Worm (Caenorhabditis elegans) whole organism, L4 larva: ENCODE measurements around the gene let-92.
A peak's percentile ranks its signal among the peaks of the same experiment; 100 is the strongest.

Source experiments
- D1046.2 ChIP-seq: fragments of 200-800 bp; sonication (Bioruptor generic); IDR thresholded peaks from 2 replicates; pipeline ENCODE4 v1.3.6; 2022; ENCODE audit warnings: missing genetic modification characterization, missing compliant biosample characterization
- F44E2.7 ChIP-seq: fragments of 200-800 bp; sonication (Bioruptor generic); IDR thresholded peaks from 2 replicates; pipeline ENCODE4 v2.1.2; 2022; ENCODE audit warnings: missing genetic modification characterization, missing compliant biosample characterization
- F49E8.2 ChIP-seq: sonication (generic microtip); optimal IDR thresholded peaks from 2 replicates; lab custom pipeline; 2016; ENCODE audit warnings: missing compliant biosample characterization, mild to moderate bottlenecking, missing genetic modification characterization, borderline replicate concordance
- Y105C5A.15 ChIP-seq: fragments of 200-800 bp; sonication (Bioruptor generic); IDR thresholded peaks from 2 replicates; pipeline ENCODE4 v1.3.6; 2022; ENCODE audit warnings: missing genetic modification characterization, missing compliant biosample characterization
- Y48G9A.11 ChIP-seq: fragments of 200-800 bp; sonication (Bioruptor generic); IDR thresholded peaks from 2 replicates; pipeline ENCODE4 v1.3.6; 2022; ENCODE audit warnings: missing genetic modification reagents, missing genetic modification characterization, missing compliant biosample characterization
- Y5F2A.4 ChIP-seq: fragments of 200-800 bp; sonication (Bioruptor generic); optimal IDR thresholded peaks from 2 replicates; lab custom pipeline; 2018; ENCODE audit warnings: mild to moderate bottlenecking, missing genetic modification characterization, missing compliant biosample characterization
- ZK337.2 ChIP-seq: fragments of 200-800 bp; sonication (Bioruptor generic); IDR thresholded peaks from 2 replicates; pipeline ENCODE4 v1.3.6; 2022; ENCODE audit warnings: missing genetic modification reagents, missing genetic modification characterization, missing compliant biosample characterization
- aha-1 ChIP-seq: fragments of 150-350 bp; peaks from one replicate; lab custom pipeline; 2014; ENCODE audit warnings: missing biosample characterization, missing genetic modification characterization
- ceh-44 ChIP-seq: fragments of 200-800 bp; sonication (Bioruptor generic); IDR thresholded peaks from 2 replicates; pipeline ENCODE4 v1.3.6; 2022; ENCODE audit warnings: missing genetic modification reagents, missing genetic modification characterization, missing compliant biosample characterization
- ceh-82 ChIP-seq: sonication (generic microtip); optimal IDR thresholded peaks from 2 replicates; lab custom pipeline; 2017; ENCODE audit warnings: missing biosample characterization, missing genetic modification characterization
- ces-1 ChIP-seq: fragments of 150-350 bp; sonication (generic microtip); optimal IDR thresholded peaks from 4 replicates; lab custom pipeline; 2014; ENCODE audit warnings: missing biosample characterization, missing genetic modification reagents, missing genetic modification characterization
- ctbp-1 ChIP-seq: fragments of 200-800 bp; sonication (Bioruptor generic); IDR thresholded peaks from 2 replicates; pipeline ENCODE4 v1.3.6; 2022; ENCODE audit warnings: missing genetic modification reagents, missing genetic modification characterization, missing compliant biosample characterization
- daf-12 ChIP-seq: fragments of 150-350 bp; optimal IDR thresholded peaks from 2 replicates; lab custom pipeline; 2014; ENCODE audit warnings: missing biosample characterization, missing genetic modification reagents, missing genetic modification characterization
- daf-16 ChIP-seq, 3 experiments: sonication (generic microtip); optimal IDR thresholded peaks; 2 replicates each; lab custom pipeline; 2016 to 2017; ENCODE audit warnings: missing genetic modification characterization in 3 of 3, missing genetic modification reagents in 3 of 3, mild to moderate bottlenecking in 2 of 3, missing compliant biosample characterization in 2 of 3, missing biosample characterization in 1 of 3, moderate library complexity in 1 of 3
- dmd-8 ChIP-seq: fragments of 200-800 bp; sonication (Bioruptor generic); IDR thresholded peaks from 2 replicates; pipeline ENCODE4 v1.3.6; 2022; ENCODE audit warnings: missing genetic modification characterization, missing compliant biosample characterization
- dpl-1 ChIP-seq: fragments of 150-350 bp; optimal IDR thresholded peaks from 2 replicates; lab custom pipeline; 2014; ENCODE audit warnings: missing biosample characterization, missing genetic modification reagents, missing genetic modification characterization
- fos-1 ChIP-seq: fragments of 150-350 bp; optimal IDR thresholded peaks from 2 replicates; lab custom pipeline; 2014; ENCODE audit warnings: missing biosample characterization, missing genetic modification characterization
- gei-8 ChIP-seq: fragments of 200-800 bp; sonication (Bioruptor generic); optimal IDR thresholded peaks from 2 replicates; lab custom pipeline; 2018; ENCODE audit warnings: mild to moderate bottlenecking, missing genetic modification characterization, missing compliant biosample characterization
- hlh-30 ChIP-seq: sonication (generic microtip); optimal IDR thresholded peaks from 2 replicates; lab custom pipeline; 2017; ENCODE audit warnings: antibody characterized with exemption, mild to moderate bottlenecking, missing genetic modification characterization, missing compliant biosample characterization; ENCODE audit not compliant: insufficient read depth
- jun-1 ChIP-seq: fragments of 150-350 bp; optimal IDR thresholded peaks from 2 replicates; lab custom pipeline; 2014; ENCODE audit warnings: missing biosample characterization, missing genetic modification reagents, missing genetic modification characterization
- lin-1 ChIP-seq: fragments of 200-800 bp; sonication (Bioruptor generic); IDR thresholded peaks from 2 replicates; pipeline ENCODE4 v1.3.6; 2022; ENCODE audit warnings: missing genetic modification reagents, missing genetic modification characterization, missing compliant biosample characterization
- lin-13 ChIP-seq: fragments of 150-350 bp; optimal IDR thresholded peaks from 2 replicates; lab custom pipeline; 2014; ENCODE audit warnings: missing biosample characterization, missing genetic modification reagents, missing genetic modification characterization
- lin-39 ChIP-seq: fragments of 150-350 bp; optimal IDR thresholded peaks from 2 replicates; lab custom pipeline; 2014; ENCODE audit warnings: missing biosample characterization, missing genetic modification reagents, missing genetic modification characterization
- lir-3 ChIP-seq: sonication (generic microtip); optimal IDR thresholded peaks from 2 replicates; lab custom pipeline; 2016; ENCODE audit warnings: mild to moderate bottlenecking, missing genetic modification characterization, missing compliant biosample characterization
- lsy-2 ChIP-seq, 2 experiments: fragments of 150-350 bp in 1 of 2; sonication (generic microtip) in 1 of 2; optimal IDR thresholded peaks; 2 replicates each; lab custom pipeline; 2014 to 2017; ENCODE audit warnings: missing biosample characterization in 2 of 2, missing genetic modification characterization in 2 of 2
- mdl-1 ChIP-seq, 2 experiments: fragments of 150-350 bp in 1 of 2; sonication (generic microtip) in 1 of 2; optimal IDR thresholded peaks; 2 replicates each; lab custom pipeline; 2014 to 2017; ENCODE audit warnings: missing biosample characterization in 2 of 2, missing genetic modification characterization in 2 of 2
- mxl-2 ChIP-seq: fragments of 200-800 bp; sonication (Bioruptor generic); conservative IDR thresholded peaks from 2 replicates; pipeline ENCODE4 v1.3.6; 2022; ENCODE audit warnings: missing genetic modification reagents, missing genetic modification characterization, missing compliant biosample characterization
- nhr-102 ChIP-seq: sonication (generic microtip); optimal IDR thresholded peaks from 2 replicates; lab custom pipeline; 2016; ENCODE audit warnings: mild to moderate bottlenecking, missing genetic modification characterization, moderate library complexity, missing compliant biosample characterization
- nhr-111 ChIP-seq: fragments of 200-800 bp; sonication (Bioruptor generic); optimal IDR thresholded peaks from 2 replicates; lab custom pipeline; 2018; ENCODE audit warnings: mild to moderate bottlenecking, missing genetic modification characterization, missing compliant biosample characterization
- nhr-28 ChIP-seq: fragments of 150-350 bp; optimal IDR thresholded peaks from 2 replicates; lab custom pipeline; 2014; ENCODE audit warnings: missing biosample characterization, missing genetic modification characterization
- nhr-41 ChIP-seq: fragments of 200-800 bp; sonication (Bioruptor generic); IDR thresholded peaks from 2 replicates; pipeline ENCODE4 v1.3.6; 2022; ENCODE audit warnings: missing genetic modification reagents, missing genetic modification characterization, missing compliant biosample characterization
- nhr-48 ChIP-seq: sonication (generic microtip); optimal IDR thresholded peaks from 2 replicates; lab custom pipeline; 2016; ENCODE audit warnings: mild to moderate bottlenecking, missing genetic modification characterization, missing compliant biosample characterization
- nhr-77 ChIP-seq: fragments of 150-350 bp; optimal IDR thresholded peaks from 2 replicates; lab custom pipeline; 2014; ENCODE audit warnings: missing biosample characterization, missing genetic modification characterization
- pha-4 ChIP-seq, 2 experiments: fragments of 150-350 bp in 1 of 2; fragments of 200-800 bp in 1 of 2; sonication (Bioruptor generic) in 1 of 2; IDR thresholded peaks in 1 of 2; optimal IDR thresholded peaks in 1 of 2; 2 replicates each; pipeline versions ENCODE4 v1.3.6 to Lab custom; 2014 to 2022; ENCODE audit warnings: missing genetic modification characterization in 2 of 2, missing genetic modification reagents in 2 of 2, missing biosample characterization in 1 of 2, missing compliant biosample characterization in 1 of 2
- php-3 ChIP-seq: fragments of 200-800 bp; sonication (Bioruptor generic); IDR thresholded peaks from 2 replicates; pipeline ENCODE4 v1.3.6; 2022; ENCODE audit warnings: missing genetic modification reagents, missing genetic modification characterization, missing compliant biosample characterization
- rbr-2 ChIP-seq: sonication (generic microtip); optimal IDR thresholded peaks from 2 replicates; lab custom pipeline; 2016; ENCODE audit warnings: missing genotype, missing genetic modification characterization, missing compliant biosample characterization
- saeg-2 ChIP-seq: fragments of 200-800 bp; sonication (Bioruptor generic); IDR thresholded peaks from 2 replicates; pipeline ENCODE4 v1.3.6; 2022; ENCODE audit warnings: missing genetic modification reagents, missing genetic modification characterization, missing compliant biosample characterization
- sdz-12 ChIP-seq: fragments of 200-800 bp; sonication (Bioruptor generic); optimal IDR thresholded peaks from 2 replicates; lab custom pipeline; 2018; ENCODE audit warnings: mild to moderate bottlenecking, missing genetic modification characterization, missing compliant biosample characterization
- skn-1 ChIP-seq: fragments of 150-350 bp; optimal IDR thresholded peaks from 2 replicates; lab custom pipeline; 2014; ENCODE audit warnings: missing biosample characterization, missing genetic modification characterization
- snpc-1.2 ChIP-seq: fragments of 200-800 bp; sonication (Bioruptor generic); IDR thresholded peaks from 2 replicates; pipeline ENCODE4 v1.3.6; 2022; ENCODE audit warnings: missing genetic modification reagents, missing genetic modification characterization, missing compliant biosample characterization
- spr-1 ChIP-seq: sonication (generic microtip); optimal IDR thresholded peaks from 2 replicates; lab custom pipeline; 2016; ENCODE audit warnings: mild to moderate bottlenecking, missing genetic modification characterization, missing compliant biosample characterization
- spr-3 ChIP-seq: fragments of 200-800 bp; sonication (Bioruptor generic); optimal IDR thresholded peaks from 2 replicates; lab custom pipeline; 2018; ENCODE audit warnings: mild to moderate bottlenecking, missing genetic modification characterization, missing compliant biosample characterization
- unc-130 ChIP-seq: sonication (generic microtip); optimal IDR thresholded peaks from 2 replicates; lab custom pipeline; 2016; ENCODE audit warnings: missing genetic modification reagents, missing genetic modification characterization, missing compliant biosample characterization
- unc-39 ChIP-seq: sonication (generic microtip); optimal IDR thresholded peaks from 2 replicates; lab custom pipeline; 2017; ENCODE audit warnings: missing biosample characterization, missing genetic modification characterization
- vab-7 ChIP-seq: fragments of 200-800 bp; sonication (Bioruptor generic); IDR thresholded peaks from 2 replicates; pipeline ENCODE4 v1.3.6; 2022; ENCODE audit warnings: missing genetic modification reagents, missing genetic modification characterization, missing compliant biosample characterization
- zfp-3 ChIP-seq: fragments of 200-800 bp; sonication (Bioruptor generic); conservative IDR thresholded peaks from 2 replicates; pipeline ENCODE4 v1.3.6; 2022; ENCODE audit warnings: missing genetic modification reagents, missing genetic modification characterization, missing compliant biosample characterization
- zip-11 ChIP-seq: fragments of 200-800 bp; sonication (Bioruptor generic); IDR thresholded peaks from 2 replicates; pipeline ENCODE4 v1.3.6; 2022; ENCODE audit warnings: missing genetic modification characterization, missing compliant biosample characterization
- zip-2 ChIP-seq: fragments of 150-350 bp; optimal IDR thresholded peaks from 2 replicates; lab custom pipeline; 2014; ENCODE audit warnings: missing biosample characterization, missing genetic modification characterization
- ztf-7 ChIP-seq: fragments of 150-350 bp; optimal IDR thresholded peaks from 2 replicates; lab custom pipeline; 2014; ENCODE audit warnings: missing biosample characterization, missing genetic modification characterization

let-92 gene

ce11 chrIV:11858142-11858541 lies at the start of gene let-92:
Gene let-92, plus strand, starts transcription at chrIV:11858442.
- no peak for TF ChIP-seq mdl-1 (tag; optimal IDR thresholded peaks at IDR 0.05; lab: Kevin White, UChicago)
- no peak for TF ChIP-seq Y48G9A.11 (GFP tag; lab: Robert Waterston, UW)
- no peak for TF ChIP-seq Y5F2A.4 (GFP tag; lab: Kevin White, UChicago)
- TF ChIP-seq unc-130 (GFP tag; lab: Kevin White, UChicago), result no peak
- no peak for TF ChIP-seq gei-8 (GFP tag; lab: Kevin White, UChicago)
- no peak for TF ChIP-seq sdz-12 (GFP tag; lab: Kevin White, UChicago)
- TF ChIP-seq dpl-1 (GFP tag; lab: Kevin White, UChicago), result no peak
- TF ChIP-seq dmd-8 (GFP tag; lab: Robert Waterston, UW), result no peak
- TF ChIP-seq zfp-3 (GFP tag; lab: Robert Waterston, UW), result no peak
- no peak for TF ChIP-seq fos-1 (tag; lab: Kevin White, UChicago)
- TF ChIP-seq zip-11, result no peak
- no peak for TF ChIP-seq ctbp-1 (GFP tag; lab: Robert Waterston, UW)
- TF ChIP-seq vab-7 (GFP tag; lab: Robert Waterston, UW), result no peak
- TF ChIP-seq ceh-44 (GFP tag; lab: Robert Waterston, UW), result no peak
- TF ChIP-seq, all 104 proteins: peak for 0

DNA sequence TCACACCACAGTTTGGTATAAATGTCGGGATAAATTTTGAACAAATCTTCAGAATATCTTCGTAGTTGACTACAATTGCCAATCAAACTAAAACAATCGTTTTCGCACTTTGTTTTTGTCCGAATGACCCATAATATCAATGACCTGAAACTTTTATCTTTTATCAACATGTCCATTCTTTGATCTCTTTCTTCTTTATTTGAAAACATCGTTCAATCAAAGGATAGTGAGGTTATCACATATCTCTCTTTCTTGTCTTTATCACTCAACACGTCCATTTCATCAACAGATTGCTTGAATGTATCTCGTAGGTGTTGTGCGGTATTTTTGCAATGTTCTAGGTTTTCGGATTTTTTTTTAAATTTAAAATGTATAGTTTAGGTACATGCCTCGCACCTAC lies 49.2 kb upstream of the let-92 start:
- TF ChIP-seq unc-39 (tag; lab: Kevin White, UChicago) (no peak), F49E8.2 (no peak), hlh-30 (peak; percentile 12), jun-1 (tag; lab: Kevin White, UChicago) (no peak), snpc-1.2 (GFP tag; lab: Robert Waterston, UW) (no peak), zip-2 (tag; lab: Kevin White, UChicago) (no peak), aha-1 (tag; lab: Kevin White, UChicago) (no peak), rbr-2 (tag; lab: Kevin White, UChicago) (no peak), pha-4 (GFP tag; IDR thresholded peaks at IDR 0.05; lab: Robert Waterston, UW) (no peak), pha-4 (tag; optimal IDR thresholded peaks at IDR 0.05; lab: Kevin White, UChicago) (no peak), spr-3 (GFP tag; lab: Kevin White, UChicago) (no peak), Y105C5A.15 (GFP tag; lab: Robert Waterston, UW) (no peak), ceh-82 (no peak), skn-1 (tag; lab: Kevin White, UChicago) (no peak), lir-3 (tag; lab: Kevin White, UChicago) (no peak), daf-16 (GFP tag; optimal IDR thresholded peaks at IDR 0.05; lab: Kevin White, UChicago) (peak in 1 of 2 experiments; percentile 0), daf-16 (tag; optimal IDR thresholded peaks at IDR 0.05; lab: Kevin White, UChicago) (no peak), F44E2.7 (no peak), nhr-28 (peak; percentile 75), ctbp-1 (GFP tag; lab: Robert Waterston, UW) (no peak), nhr-111 (GFP tag; lab: Kevin White, UChicago) (no peak), lin-1 (no peak), ztf-7 (tag; lab: Kevin White, UChicago) (no peak), ceh-44 (GFP tag; lab: Robert Waterston, UW) (no peak), nhr-41 (GFP tag; lab: Robert Waterston, UW) (no peak), mxl-2 (GFP tag; lab: Robert Waterston, UW) (no peak), ces-1 (GFP tag; lab: Kevin White, UChicago) (no peak)

ce11 chrIV:11809708-11810114 lies 48.5 kb upstream of the let-92 start:
- TF ChIP-seq lin-39 (tag; lab: Kevin White, UChicago) (no peak), lin-13 (GFP tag; lab: Kevin White, UChicago) (no peak), ZK337.2 (GFP tag; lab: Robert Waterston, UW) (no peak), nhr-77 (tag; lab: Kevin White, UChicago) (peak; percentile 58), lsy-2 (tag; optimal IDR thresholded peaks at IDR 0.05; lab: Kevin White, UChicago) (peak; percentile 52 to 85), daf-12 (tag; lab: Kevin White, UChicago) (no peak), dmd-8 (GFP tag; lab: Robert Waterston, UW) (no peak), ceh-82 (no peak), spr-1 (tag; lab: Kevin White, UChicago) (no peak), nhr-102 (tag; lab: Kevin White, UChicago) (no peak), D1046.2 (GFP tag; lab: Robert Waterston, UW) (no peak), nhr-48 (tag; lab: Kevin White, UChicago) (peak; percentile 51), sdz-12 (GFP tag; lab: Kevin White, UChicago) (no peak), unc-39 (tag; lab: Kevin White, UChicago) (no peak), nhr-41 (GFP tag; lab: Robert Waterston, UW) (no peak), php-3 (GFP tag; lab: Robert Waterston, UW) (no peak), saeg-2 (no peak)
